Fruit fly (Drosophila melanogaster) whole organism, larva: ENCODE data around the gene shv.
A peak's percentile ranks its signal among the peaks of the same experiment; 100 is the strongest.

Experiments used
- noc ChIP-seq: fragments of 200-800 bp; sonication (Bioruptor generic); optimal IDR thresholded peaks from 3 replicates; lab custom pipeline; 2019; ENCODE audit warnings: missing biosample characterization, mild to moderate bottlenecking, missing genetic modification characterization, moderate library complexity

Gene shv

DNA sequence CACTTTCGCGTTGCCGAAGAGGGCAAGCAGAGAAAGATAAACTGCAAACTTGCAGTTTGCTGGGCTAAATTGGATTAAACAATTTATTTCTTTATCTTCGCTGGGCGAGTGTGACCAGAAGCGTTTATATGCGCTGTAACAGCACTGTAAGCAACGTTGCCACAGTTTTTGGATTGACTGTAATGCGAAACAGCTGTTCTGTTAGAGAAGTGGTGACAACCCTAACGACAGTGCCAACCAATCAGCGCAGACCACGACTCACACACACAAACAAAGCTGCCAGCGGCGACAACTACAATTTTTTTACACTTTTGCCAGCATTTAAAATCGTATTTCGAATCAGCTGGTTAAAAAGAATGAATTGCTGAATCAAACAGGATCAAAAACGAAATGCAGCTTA, at the start of gene shv, which contains the start of gene crq:
shv (plus strand) TSS at position 237 of the 400 bp plus-strand sequence.
crq (minus strand) TSS at position 153 of the 400 bp plus-strand sequence.
- TF ChIP-seq noc (tag; lab: Kevin White, UChicago), result no peak

DNA sequence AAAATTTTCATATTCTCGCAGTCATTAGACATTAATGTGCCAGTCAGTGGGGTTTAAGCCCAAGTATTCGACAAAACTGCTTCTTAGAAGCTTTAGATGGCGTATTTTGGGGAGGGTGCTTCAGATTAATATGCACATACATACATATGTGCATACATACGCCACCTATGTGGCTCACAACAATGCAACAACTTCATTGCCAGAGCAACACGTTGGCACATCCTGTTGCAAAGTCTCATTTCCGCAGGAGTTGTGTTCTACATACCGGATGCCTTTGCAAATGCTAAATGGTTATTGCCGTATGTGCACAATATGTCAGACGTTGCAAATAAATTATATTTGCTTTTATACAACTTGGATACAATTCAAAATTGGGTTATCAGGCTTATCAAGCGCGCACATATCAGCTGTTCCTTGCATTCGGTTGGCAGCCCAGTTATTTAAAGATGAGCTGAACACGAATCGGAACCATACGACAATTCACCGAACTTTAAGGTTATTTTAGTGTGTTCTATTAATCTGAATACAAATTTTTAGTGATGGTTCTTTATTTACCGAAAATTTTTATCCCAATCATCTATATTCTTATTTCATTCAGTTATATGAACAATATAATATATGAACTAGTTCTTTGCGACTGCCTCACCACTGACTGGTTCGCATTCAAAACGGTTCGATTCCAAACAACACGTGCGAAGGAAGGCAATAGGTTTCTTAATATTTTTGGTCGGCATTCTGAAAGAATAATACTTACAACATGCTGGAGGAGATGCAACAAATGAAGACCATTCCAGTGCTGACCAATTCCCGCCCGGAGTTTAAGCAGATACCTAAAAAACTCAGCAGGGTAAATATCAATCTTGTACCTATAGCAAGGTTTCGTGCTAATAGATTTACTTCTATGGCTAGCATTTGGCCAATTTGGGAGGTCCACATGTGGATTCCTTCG, 49.0 kb upstream of the shv start, which contains the start of gene Polr1B:
Polr1B (plus strand) TSS at position 659 of the 949 bp plus-strand sequence.
- TF ChIP-seq noc (tag; lab: Kevin White, UChicago), result no peak

dm6 chr2L:412931-413330, 40.0 kb upstream of the shv start:
- peak; percentile 67 for TF ChIP-seq noc (tag; lab: Kevin White, UChicago)

- TF ChIP-seq noc (tag; lab: Kevin White, UChicago), result no peak
Measured at dm6 chr2L:413894-414293, 39.0 kb upstream of the shv start.

dm6 chr2L:414593-415399, 38.1 kb upstream of the shv start, which contains the start of the genes AP-2alpha and ebi:
AP-2alpha (minus strand) TSS chr2L:414777.
ebi (plus strand) TSS chr2L:415067.
- TF ChIP-seq noc (tag; lab: Kevin White, UChicago), result peak; percentile 82

- peak; percentile 76 for TF ChIP-seq noc (tag; lab: Kevin White, UChicago)
Measured at dm6 chr2L:419620-420184, 33.2 kb upstream of the shv start, which contains the start of the genes CG13690 and RpLP1. CG13690 (minus strand) TSS chr2L:419652. RpLP1 (plus strand) TSS chr2L:419952.

DNA sequence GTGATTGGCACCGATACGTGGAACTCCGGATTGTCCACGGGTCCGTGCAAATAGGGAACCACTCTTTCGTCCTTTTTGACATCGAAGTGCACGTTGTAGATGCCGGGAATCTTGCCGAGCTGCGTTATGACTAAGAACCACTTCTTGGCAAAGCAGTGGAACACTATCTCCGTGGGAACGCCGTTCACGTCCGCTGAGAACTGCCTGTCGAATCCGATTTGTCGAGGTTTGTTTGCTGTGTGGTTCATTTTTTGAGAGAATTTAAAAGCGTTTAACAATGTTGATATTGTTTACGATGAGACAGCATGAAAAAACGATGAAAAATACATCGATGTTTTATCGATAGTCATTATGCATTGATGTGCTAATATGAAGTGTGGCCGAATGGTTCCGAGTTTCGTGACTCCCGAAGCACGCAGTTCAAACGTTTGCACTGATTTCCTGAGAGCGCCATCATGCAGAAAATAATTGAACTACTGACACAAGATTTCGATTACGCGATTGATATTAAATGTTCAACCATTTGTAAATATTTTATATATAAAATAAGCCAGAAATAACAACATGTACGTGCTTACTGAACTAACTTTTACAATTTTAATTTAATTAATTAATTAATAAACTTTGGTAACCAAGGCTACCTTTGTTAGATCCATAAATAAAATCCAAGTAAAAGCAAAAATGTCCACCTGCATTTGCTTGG, 31.6 kb upstream of the shv start, which contains the start of the genes CG11885 and CG13692:
CG11885 (minus strand) TSS at position 332 of the 703 bp plus-strand sequence.
CG13692 (plus strand) TSS at position 653 of the 703 bp plus-strand sequence.
- TF ChIP-seq noc (tag; lab: Kevin White, UChicago), result no peak

DNA sequence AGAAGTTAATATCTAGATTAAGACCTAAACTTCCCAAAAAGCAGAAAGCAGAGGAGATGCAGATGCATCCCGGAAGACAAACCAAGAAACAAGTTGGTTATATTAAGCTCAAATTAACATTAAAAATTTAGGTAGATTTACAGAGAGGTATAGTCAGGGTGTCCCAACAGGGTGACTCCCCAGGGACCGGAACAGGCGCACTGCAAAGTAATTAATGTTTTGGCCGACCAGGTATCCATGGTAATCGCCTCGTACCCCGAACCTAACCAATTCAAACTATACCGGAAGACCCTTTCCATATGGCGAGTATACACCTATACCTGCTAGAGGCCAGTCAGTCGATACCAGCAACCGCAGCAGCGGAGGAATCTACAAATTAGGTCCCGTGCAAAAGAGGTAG, 30.3 kb upstream of the shv start, which contains the start of gene BBS8:
BBS8 (plus strand) TSS at position 301 of the 400 bp plus-strand sequence.
- TF ChIP-seq noc (tag; lab: Kevin White, UChicago), result no peak

- no peak for TF ChIP-seq noc (tag; lab: Kevin White, UChicago)
Measured at dm6 chr2L:423160-423559, 29.7 kb upstream of the shv start.

DNA sequence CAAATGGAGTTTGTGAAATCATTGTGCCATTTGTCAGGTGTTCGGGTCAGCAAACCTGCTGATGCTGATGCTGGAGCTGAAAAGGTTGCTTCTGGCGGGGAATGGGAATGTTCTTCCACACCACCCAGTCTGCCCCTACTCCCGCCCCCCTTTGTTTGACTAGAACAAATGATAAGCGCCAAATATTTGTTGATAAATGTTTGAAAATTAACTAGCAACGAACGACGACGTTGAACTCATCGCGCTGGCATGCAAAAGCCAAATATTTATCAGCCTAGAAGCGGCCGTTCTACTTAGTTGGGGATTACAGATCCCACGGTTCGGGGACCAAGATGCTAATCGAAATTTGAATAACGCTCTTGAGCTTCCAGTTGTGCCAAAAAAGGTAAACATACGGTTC, 27.4 kb upstream of the shv start:
- TF ChIP-seq noc (tag; lab: Kevin White, UChicago), result no peak

dm6 chr2L:426449-426848, 26.5 kb upstream of the shv start:
- TF ChIP-seq noc (tag; lab: Kevin White, UChicago), result no peak

DNA sequence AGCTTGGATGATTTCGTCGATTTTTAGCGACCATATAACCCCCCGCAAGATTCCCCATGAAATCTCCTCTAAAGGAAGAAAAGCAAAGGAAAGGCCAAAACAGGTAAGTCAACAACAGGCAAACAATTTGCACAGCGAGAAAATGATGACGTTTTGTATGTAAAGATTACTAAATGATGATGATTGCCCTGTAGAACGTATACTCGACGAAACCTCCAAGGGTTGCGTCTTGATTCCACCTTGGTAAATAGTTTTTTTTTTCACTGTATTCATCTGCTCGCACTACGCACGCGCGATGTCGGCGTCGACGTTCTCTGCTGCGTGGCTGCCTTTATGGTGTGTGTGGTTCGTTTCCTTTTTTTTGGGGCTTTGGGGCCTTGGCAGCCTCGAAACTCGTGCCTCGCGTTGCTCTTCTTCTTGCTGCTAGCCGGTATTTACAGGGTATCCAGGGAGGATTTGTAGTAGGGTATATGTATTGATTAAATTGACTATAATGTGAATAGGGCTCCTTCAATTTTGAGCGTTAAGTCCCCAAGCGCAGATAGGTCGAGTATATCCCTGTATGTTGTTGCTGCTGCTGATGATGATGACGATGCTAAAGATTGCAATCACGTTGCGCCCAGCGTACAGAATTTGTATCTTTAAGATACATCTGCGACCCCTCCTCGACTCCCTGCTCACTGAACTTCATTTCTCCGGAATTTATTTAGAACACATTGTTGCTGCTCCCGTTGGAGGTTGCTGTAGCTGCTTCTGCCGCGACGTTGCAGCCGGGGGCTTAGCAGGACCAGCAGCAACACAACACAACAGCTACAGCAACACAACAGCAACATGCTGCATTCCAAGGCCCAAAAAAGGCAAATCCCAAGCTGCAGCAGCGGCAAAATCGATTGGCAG, 25.3 kb upstream of the shv start:
- TF ChIP-seq noc (tag; lab: Kevin White, UChicago), result no peak

DNA sequence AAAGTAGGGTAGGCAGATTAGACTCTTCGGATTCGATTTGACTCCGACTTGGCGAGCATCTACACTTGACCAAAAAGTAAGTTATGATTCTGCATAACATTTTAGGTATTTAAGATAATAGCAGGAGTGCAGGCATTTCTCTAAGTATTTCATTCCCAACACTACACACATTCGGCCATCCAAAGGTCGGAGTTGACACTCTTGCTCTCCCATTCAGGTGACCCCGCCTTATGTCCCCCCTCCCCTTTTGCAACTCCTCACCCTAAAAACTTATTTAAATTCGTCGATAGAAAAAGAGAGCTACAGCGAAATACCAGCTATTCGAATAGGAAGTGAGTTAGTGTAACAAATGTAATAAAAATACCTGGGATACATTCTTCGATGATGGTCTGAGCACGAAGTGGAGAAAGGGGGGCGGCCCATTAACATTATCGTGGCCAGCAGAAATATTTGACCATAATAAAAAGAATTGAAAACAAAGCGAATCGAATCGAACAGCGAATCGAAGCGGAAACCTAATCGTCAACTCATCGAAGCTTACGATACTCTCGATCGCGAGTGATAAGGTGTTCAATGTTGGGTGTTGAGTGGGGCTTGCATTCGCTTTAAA, 24.4 kb upstream of the shv start:
- TF ChIP-seq noc (tag; lab: Kevin White, UChicago), result no peak
